Worm (Caenorhabditis elegans) whole organism, early embryonic: Measurements from ENCODE around the gene B0035.22.

Experiments
- B0310.2 ChIP-seq: sonication (generic microtip); optimal IDR thresholded peaks from 2 replicates; lab custom pipeline; 2016; ENCODE audit warnings: mild to moderate bottlenecking, missing genetic modification characterization, missing compliant biosample characterization
- F13C5.2 ChIP-seq: sonication (generic microtip); optimal IDR thresholded peaks from 2 replicates; lab custom pipeline; 2017; ENCODE audit warnings: mild to moderate bottlenecking, missing genetic modification characterization, inconsistent platforms, missing compliant biosample characterization
- aly-1 ChIP-seq: sonication (generic microtip); optimal IDR thresholded peaks from 2 replicates; lab custom pipeline; 2016; ENCODE audit warnings: missing genetic modification characterization, missing compliant biosample characterization
- ama-1 ChIP-seq: fragments of 150-350 bp; optimal IDR thresholded peaks from 2 replicates; lab custom pipeline; 2014
- ceh-13 ChIP-seq: fragments of 200-800 bp; sonication (Bioruptor generic); optimal IDR thresholded peaks from 2 replicates; lab custom pipeline; 2018; ENCODE audit warnings: mild to moderate bottlenecking, missing genetic modification characterization, missing compliant biosample characterization
- ceh-36 ChIP-seq: sonication (generic microtip); optimal IDR thresholded peaks from 2 replicates; lab custom pipeline; 2016; ENCODE audit warnings: missing genetic modification characterization, inconsistent platforms, missing compliant biosample characterization
- ets-7 ChIP-seq: sonication (generic microtip); optimal IDR thresholded peaks from 2 replicates; lab custom pipeline; 2016; ENCODE audit warnings: missing genotype, missing genetic modification characterization, missing compliant biosample characterization
- flt-1 ChIP-seq: fragments of 200-800 bp; sonication (Bioruptor generic); IDR thresholded peaks from 2 replicates; pipeline ENCODE4 v1.3.6; 2022; ENCODE audit warnings: missing genetic modification characterization, missing compliant biosample characterization
- hmbx-1 ChIP-seq: sonication (generic microtip); optimal IDR thresholded peaks from 2 replicates; lab custom pipeline; 2016; ENCODE audit warnings: mild to moderate bottlenecking, missing genetic modification characterization, missing compliant biosample characterization
- hmg-4 ChIP-seq: fragments of 200-800 bp; sonication (Bioruptor generic); optimal IDR thresholded peaks from 2 replicates; lab custom pipeline; 2018; ENCODE audit warnings: mild to moderate bottlenecking, missing genetic modification characterization, missing compliant biosample characterization
- hnd-1 ChIP-seq: sonication (generic microtip); optimal IDR thresholded peaks from 2 replicates; lab custom pipeline; 2016; ENCODE audit warnings: missing genetic modification characterization, missing compliant biosample characterization
- pes-1 ChIP-seq: fragments of 200-800 bp; sonication (Bioruptor generic); IDR thresholded peaks from 2 replicates; pipeline ENCODE4 v1.3.6; 2022; ENCODE audit warnings: missing genetic modification reagents, missing genetic modification characterization, missing compliant biosample characterization
- scrt-1 ChIP-seq: fragments of 200-800 bp; sonication (Bioruptor generic); IDR thresholded peaks from 2 replicates; pipeline ENCODE4 v1.3.6; 2022; ENCODE audit warnings: missing genetic modification characterization, missing compliant biosample characterization
- sea-1 ChIP-seq: fragments of 200-800 bp; sonication (Bioruptor generic); conservative IDR thresholded peaks from 2 replicates; pipeline ENCODE4 v1.3.6; 2022; ENCODE audit warnings: missing genetic modification characterization, missing compliant biosample characterization
- tbx-37 ChIP-seq: fragments of 200-800 bp; sonication (Bioruptor generic); conservative IDR thresholded peaks from 2 replicates; pipeline ENCODE4 v1.3.6; 2022; ENCODE audit warnings: missing genetic modification reagents, missing genetic modification characterization, missing compliant biosample characterization
- tra-4 ChIP-seq: sonication (generic microtip); optimal IDR thresholded peaks from 2 replicates; lab custom pipeline; 2017; ENCODE audit warnings: missing genetic modification characterization, missing compliant biosample characterization

B0035.22 gene

DNA sequence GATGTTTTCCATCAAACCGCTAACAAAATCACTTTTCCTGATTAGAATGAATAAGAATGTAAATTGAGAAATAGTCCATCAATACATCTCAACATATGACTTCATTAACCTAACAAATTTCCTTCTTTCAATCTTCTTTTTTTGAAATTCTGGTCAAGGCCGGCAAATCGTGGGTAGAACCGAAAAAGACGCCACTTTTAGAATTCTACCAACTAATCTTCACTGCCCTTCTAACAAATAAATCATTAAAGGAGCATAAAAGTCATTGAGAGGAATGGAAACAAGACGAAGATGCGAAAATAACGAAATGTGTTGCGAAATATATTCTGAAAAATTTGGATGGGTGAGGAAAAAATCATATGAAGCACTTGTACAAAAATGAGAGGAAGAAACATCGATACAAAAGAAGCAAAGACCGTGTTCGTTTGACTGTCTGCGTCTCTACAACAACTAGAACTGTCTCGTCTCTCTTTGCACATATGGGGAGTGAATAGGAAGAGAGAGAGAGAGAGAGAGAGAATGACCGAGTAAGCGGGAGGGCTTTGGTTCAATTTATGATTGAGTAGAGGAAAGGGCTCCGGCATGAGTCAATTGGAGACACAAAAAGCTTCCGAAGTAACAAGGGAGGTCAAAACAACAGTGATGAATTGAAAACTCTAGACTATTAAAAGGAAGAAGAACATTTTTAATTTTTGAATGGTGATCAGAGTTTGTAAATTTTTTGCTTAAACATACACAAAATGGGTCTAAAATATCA is 49.0 kb downstream of the B0035.22 start:
- TF ChIP-seq aly-1 (tag; lab: Kevin White, UChicago) (no peak), ets-7 (tag; lab: Kevin White, UChicago) (no peak), ceh-36 (tag; lab: Kevin White, UChicago) (no peak), hmbx-1 (tag; lab: Kevin White, UChicago) (no peak), flt-1 (no peak), hnd-1 (tag; lab: Kevin White, UChicago) (no peak), pes-1 (GFP tag; lab: Robert Waterston, UW) (no peak), ama-1 (lab: Kevin White, UChicago) (no peak), F13C5.2 (tag; lab: Kevin White, UChicago) (no peak), sea-1 (no peak), ceh-13 (GFP tag; lab: Kevin White, UChicago) (no peak), hmg-4 (GFP tag; lab: Kevin White, UChicago) (no peak), tbx-37 (no peak), B0310.2 (tag; lab: Kevin White, UChicago) (no peak), scrt-1 (no peak), tra-4 (tag; lab: Kevin White, UChicago) (no peak)
